Fruit fly (Drosophila melanogaster) whole organism, wandering third instar larva: ENCODE data around the gene CG18810.

Experiments
- Abd-B ChIP-seq: fragments of >200 bp; optimal IDR thresholded peaks from 2 replicates; lab custom pipeline; 2017; ENCODE audit warnings: missing biosample characterization, missing genetic modification characterization
- CG32264 ChIP-seq: fragments of 200-800 bp; sonication (Bioruptor generic); optimal IDR thresholded peaks from 2 replicates; lab custom pipeline; 2016; ENCODE audit warnings: missing biosample characterization, missing genetic modification characterization
- CG9705 ChIP-seq: fragments of 200-800 bp; sonication (Bioruptor generic); optimal IDR thresholded peaks from 2 replicates; lab custom pipeline; 2018; ENCODE audit warnings: missing biosample characterization, mild to moderate bottlenecking, missing genetic modification characterization
- CrebA ChIP-seq: fragments of 200-800 bp; sonication (Bioruptor generic); optimal IDR thresholded peaks from 2 replicates; lab custom pipeline; 2016; ENCODE audit warnings: missing biosample characterization, mild to moderate bottlenecking, missing genetic modification characterization, borderline replicate concordance
- Dfd ChIP-seq: fragments of >200 bp; optimal IDR thresholded peaks from 2 replicates; lab custom pipeline; 2017; ENCODE audit warnings: missing biosample characterization, missing genetic modification characterization
- Dif ChIP-seq: fragments of 200-275, 200-300 bp; sonication (Bioruptor generic); optimal IDR thresholded peaks from 2 replicates; lab custom pipeline; 2018; ENCODE audit warnings: missing biosample characterization, missing genetic modification characterization; ENCODE audit not compliant: partially characterized antibody
- GATAd ChIP-seq: sonication (Bioruptor generic); optimal IDR thresholded peaks from 2 replicates; lab custom pipeline; 2016; ENCODE audit warnings: missing biosample characterization, missing genetic modification characterization
- HLH106 ChIP-seq: fragments of 200-800 bp; optimal IDR thresholded peaks from 3 replicates; lab custom pipeline; 2019; ENCODE audit warnings: missing biosample characterization, mild to moderate bottlenecking, missing genetic modification characterization, moderate library complexity
- Hnf4 ChIP-seq: fragments of 200-800 bp; sonication (Bioruptor generic); optimal IDR thresholded peaks from 2 replicates; lab custom pipeline; 2016; ENCODE audit warnings: missing biosample characterization, mild to moderate bottlenecking, missing genetic modification characterization
- Hr78 ChIP-seq: fragments of >200 bp; optimal IDR thresholded peaks from 2 replicates; lab custom pipeline; 2017; ENCODE audit warnings: missing biosample characterization, missing genetic modification characterization
- Hr83 ChIP-seq: fragments of 200-300 bp; sonication (Bioruptor generic); optimal IDR thresholded peaks from 2 replicates; lab custom pipeline; 2016; ENCODE audit warnings: missing biosample characterization, mild to moderate bottlenecking, missing genetic modification characterization, moderate library complexity; ENCODE audit not compliant: poor library complexity, severe bottlenecking
- Jra ChIP-seq: sonication (Bioruptor generic); optimal IDR thresholded peaks from 2 replicates; lab custom pipeline; 2016; ENCODE audit warnings: missing biosample characterization, missing genetic modification characterization
- Mio ChIP-seq: sonication (Bioruptor generic); optimal IDR thresholded peaks from 2 replicates; lab custom pipeline; 2016; ENCODE audit warnings: missing biosample characterization, missing genetic modification characterization
- Myc ChIP-seq: fragments of >200 bp; optimal IDR thresholded peaks from 2 replicates; lab custom pipeline; 2017
- N ChIP-seq: fragments of >200 bp; optimal IDR thresholded peaks from 2 replicates; lab custom pipeline; 2018; ENCODE audit warnings: missing biosample characterization, missing external identifiers, missing genetic modification characterization
- OdsH ChIP-seq: fragments of 200-800 bp; sonication (Bioruptor generic); optimal IDR thresholded peaks from 2 replicates; lab custom pipeline; 2016; ENCODE audit warnings: missing biosample characterization, mild to moderate bottlenecking, missing genetic modification characterization
- Rel ChIP-seq, 2 experiments: fragments of 200-800 bp; sonication (Bioruptor generic) in 1 of 2; optimal IDR thresholded peaks; 2 replicates in 1 of 2; 3 replicates in 1 of 2; lab custom pipeline; 2016 to 2019; ENCODE audit warnings: mild to moderate bottlenecking in 2 of 2, missing biosample characterization in 2 of 2, missing genetic modification characterization in 2 of 2, moderate library complexity in 1 of 2
- Sp1 ChIP-seq: fragments of 200-800 bp; sonication (Bioruptor generic); optimal IDR thresholded peaks from 3 replicates; lab custom pipeline; 2019; ENCODE audit warnings: missing biosample characterization, mild to moderate bottlenecking, missing genetic modification characterization, moderate library complexity
- Vsx2 ChIP-seq: fragments of 200-300, 225-300 bp; sonication (Bioruptor generic); optimal IDR thresholded peaks from 2 replicates; lab custom pipeline; 2018; ENCODE audit warnings: missing biosample characterization, missing genetic modification characterization; ENCODE audit not compliant: partially characterized antibody
- br ChIP-seq: fragments of 200-800 bp; sonication (Bioruptor generic); optimal IDR thresholded peaks from 2 replicates; lab custom pipeline; 2016; ENCODE audit warnings: missing biosample characterization, missing genetic modification characterization
- brk ChIP-seq: fragments of 200-800 bp; sonication (Bioruptor generic); optimal IDR thresholded peaks from 2 replicates; lab custom pipeline; 2016; ENCODE audit warnings: missing biosample characterization, mild to moderate bottlenecking, missing genetic modification characterization
- dl ChIP-seq, 2 experiments: fragments of 175-275, 200-275 bp in 1 of 2; fragments of 200-275 bp in 1 of 2; sonication (Bioruptor generic); optimal IDR thresholded peaks; lab custom pipeline; 2018; ENCODE audit warnings: mild to moderate bottlenecking in 2 of 2, missing biosample characterization in 2 of 2, missing genetic modification characterization in 2 of 2, moderate library complexity in 2 of 2; ENCODE audit not compliant: partially characterized antibody in 2 of 2, insufficient read depth in 1 of 2
- dmrt93B ChIP-seq: fragments of 200-800 bp; sonication (Bioruptor generic); optimal IDR thresholded peaks from 2 replicates; lab custom pipeline; 2018; ENCODE audit warnings: missing biosample characterization, mild to moderate bottlenecking, missing genetic modification characterization
- dsf ChIP-seq: sonication (Bioruptor generic); optimal IDR thresholded peaks from 2 replicates; lab custom pipeline; 2016; ENCODE audit warnings: missing biosample characterization, missing genetic modification characterization, borderline replicate concordance
- ey ChIP-seq: fragments of 200-800 bp; sonication (Bioruptor generic); optimal IDR thresholded peaks from 2 replicates; lab custom pipeline; 2016; ENCODE audit warnings: missing biosample characterization, missing genetic modification characterization
- foxo ChIP-seq, 2 experiments: fragments of 200-800 bp; sonication (Bioruptor generic); optimal IDR thresholded peaks; 2 replicates in 1 of 2; 3 replicates in 1 of 2; lab custom pipeline; 2016 to 2017; ENCODE audit warnings: missing biosample characterization in 2 of 2, missing genetic modification characterization in 2 of 2
- fru ChIP-seq: fragments of 200-800 bp; sonication (Bioruptor generic); optimal IDR thresholded peaks from 3 replicates; lab custom pipeline; 2016; ENCODE audit warnings: missing biosample characterization, mild to moderate bottlenecking, missing genetic modification characterization
- h ChIP-seq: fragments of 200-800 bp; sonication (Bioruptor generic); optimal IDR thresholded peaks from 3 replicates; lab custom pipeline; 2016; ENCODE audit warnings: missing biosample characterization, mild to moderate bottlenecking, missing genetic modification characterization
- jim ChIP-seq: fragments of 175-275, 200-325 bp; sonication (Bioruptor generic); optimal IDR thresholded peaks from 2 replicates; lab custom pipeline; 2016; ENCODE audit warnings: missing biosample characterization, mild to moderate bottlenecking, missing genetic modification characterization
- lola ChIP-seq: fragments of >200 bp; optimal IDR thresholded peaks from 2 replicates; lab custom pipeline; 2017; ENCODE audit warnings: missing biosample characterization, missing genetic modification characterization
- pan ChIP-seq: fragments of >200 bp; optimal IDR thresholded peaks from 2 replicates; lab custom pipeline; 2017
- psq ChIP-seq: fragments of 200-800 bp; sonication (Bioruptor generic); optimal IDR thresholded peaks from 3 replicates; lab custom pipeline; 2017; ENCODE audit warnings: missing biosample characterization, mild to moderate bottlenecking, missing genetic modification characterization, moderate library complexity
- rgr ChIP-seq: fragments of 200-800 bp; sonication (Bioruptor generic); optimal IDR thresholded peaks from 3 replicates; lab custom pipeline; 2016; ENCODE audit warnings: missing biosample characterization, mild to moderate bottlenecking, missing genetic modification characterization
- sage ChIP-seq: fragments of 200-800 bp; sonication (Bioruptor generic); optimal IDR thresholded peaks from 2 replicates; lab custom pipeline; 2016; ENCODE audit warnings: missing biosample characterization, mild to moderate bottlenecking, missing genetic modification characterization
- sv ChIP-seq: fragments of 200-800 bp; sonication (Bioruptor generic); optimal IDR thresholded peaks from 3 replicates; lab custom pipeline; 2016; ENCODE audit warnings: missing biosample characterization, missing genetic modification characterization
- tai ChIP-seq: sonication (Bioruptor generic); optimal IDR thresholded peaks from 2 replicates; lab custom pipeline; 2016; ENCODE audit warnings: missing biosample characterization, missing genetic modification characterization
- usp ChIP-seq: fragments of >200 bp; optimal IDR thresholded peaks from 2 replicates; lab custom pipeline; 2017; ENCODE audit warnings: missing biosample characterization, missing genetic modification characterization
- woc ChIP-seq: sonication (Bioruptor generic); optimal IDR thresholded peaks from 2 replicates; lab custom pipeline; 2016; ENCODE audit warnings: missing biosample characterization, mild to moderate bottlenecking, missing genetic modification characterization

CG18810 gene

dm6 chr2L:20656110-20656509 is 7.4 kb downstream of the CG18810 start, which contains the start of the genes brun and CG2614:
Gene brun, minus strand, starts transcription at chr2L:20656178.
Gene CG2614, plus strand, starts transcription at chr2L:20656426.
- TF ChIP-seq sv (GFP tag; lab: Kevin White, UChicago): peak; percentile 74
- peak in 1 of 2 experiments; percentile 84 for TF ChIP-seq foxo (GFP tag; optimal IDR thresholded peaks at IDR 0.05; lab: Kevin White, UChicago)
- no peak for TF ChIP-seq dsf (GFP tag; lab: Kevin White, UChicago)
- TF ChIP-seq OdsH (GFP tag; lab: Kevin White, UChicago): peak; percentile 69
- peak; percentile 83 for TF ChIP-seq h (GFP tag; lab: Kevin White, UChicago)
- TF ChIP-seq Hnf4 (GFP tag; lab: Kevin White, UChicago): no peak
- TF ChIP-seq lola: no peak
- TF ChIP-seq Abd-B (GFP tag; lab: Kevin White, UChicago): no peak
- no peak for TF ChIP-seq Dif (GFP tag; lab: Kevin White, UChicago)
- TF ChIP-seq N (GFP tag; lab: Kevin White, UChicago): no peak
- TF ChIP-seq jim (GFP tag; lab: Kevin White, UChicago): no peak
- no peak for TF ChIP-seq dl (GFP tag; optimal IDR thresholded peaks at IDR 0.05; lab: Kevin White, UChicago; ENCODE audit: insufficient read depth in 1 of 2, partially characterized antibody in 2 of 2)
- no peak for TF ChIP-seq brk (GFP tag; lab: Kevin White, UChicago)
- TF ChIP-seq GATAd (GFP tag; lab: Kevin White, UChicago): peak; percentile 81
- no peak for TF ChIP-seq dmrt93B (GFP tag; lab: Kevin White, UChicago)
- TF ChIP-seq Sp1: no peak
- no peak for TF ChIP-seq Vsx2 (GFP tag; lab: Kevin White, UChicago)
- no peak for TF ChIP-seq CrebA
- TF ChIP-seq Mio (GFP tag; lab: Kevin White, UChicago): no peak
- TF ChIP-seq rgr: peak; percentile 81
- TF ChIP-seq Hr78: no peak
- no peak for TF ChIP-seq sage
- no peak for TF ChIP-seq tai
- no peak for TF ChIP-seq fru (GFP tag; lab: Kevin White, UChicago)
- no peak for TF ChIP-seq Rel (GFP tag; optimal IDR thresholded peaks at IDR 0.05; lab: Kevin White, UChicago)
- peak; percentile 37 for TF ChIP-seq Rel (tag; optimal IDR thresholded peaks at IDR 0.05; lab: Kevin White, UChicago)
- no peak for TF ChIP-seq usp
- TF ChIP-seq Hr83 (GFP tag; lab: Kevin White, UChicago): peak; percentile 47
- TF ChIP-seq ey (GFP tag; lab: Kevin White, UChicago): peak; percentile 77
- TF ChIP-seq br (GFP tag; lab: Kevin White, UChicago): no peak
- TF ChIP-seq psq (GFP tag; lab: Kevin White, UChicago): peak; percentile 64
- no peak for TF ChIP-seq Jra
- TF ChIP-seq woc (GFP tag; lab: Kevin White, UChicago): peak; percentile 89
- TF ChIP-seq Dfd (GFP tag; lab: Kevin White, UChicago): no peak
- TF ChIP-seq HLH106 (tag; lab: Kevin White, UChicago): peak; percentile 74
- TF ChIP-seq CG32264 (GFP tag; lab: Kevin White, UChicago): no peak
- TF ChIP-seq pan: no peak
- TF ChIP-seq Myc (lab: Kevin White, UChicago): peak; percentile 67
- TF ChIP-seq CG9705 (GFP tag; lab: Kevin White, UChicago): peak; percentile 50

DNA sequence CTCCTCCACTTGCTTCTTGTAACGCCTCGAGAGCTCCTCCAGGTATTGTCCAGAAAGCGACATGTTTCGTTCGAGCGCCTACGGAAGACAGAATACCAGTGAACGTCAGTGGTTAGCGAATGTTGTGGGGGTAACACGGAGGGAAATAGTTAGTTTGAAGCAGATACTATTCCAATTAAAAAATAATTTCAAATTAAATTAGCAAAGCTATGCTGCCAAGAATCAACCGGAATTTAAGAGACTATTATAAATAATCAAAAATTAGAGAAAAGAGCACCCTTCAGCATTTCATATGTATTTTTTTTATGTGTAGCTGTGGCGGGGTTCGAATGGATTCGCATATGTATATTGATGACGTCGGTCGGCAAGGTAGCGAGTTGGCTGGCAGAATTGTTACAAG is 12.4 kb downstream of the CG18810 start:
- no peak for TF ChIP-seq Hr83 (GFP tag; lab: Kevin White, UChicago)
- no peak for TF ChIP-seq rgr
- TF ChIP-seq CrebA: no peak
- TF ChIP-seq Mio (GFP tag; lab: Kevin White, UChicago): no peak
- no peak for TF ChIP-seq brk (GFP tag; lab: Kevin White, UChicago)
- TF ChIP-seq dmrt93B (GFP tag; lab: Kevin White, UChicago): no peak
- no peak for TF ChIP-seq CG32264 (GFP tag; lab: Kevin White, UChicago)
- no peak for TF ChIP-seq Dif (GFP tag; lab: Kevin White, UChicago)
- TF ChIP-seq OdsH (GFP tag; lab: Kevin White, UChicago): no peak
- no peak for TF ChIP-seq tai
- TF ChIP-seq Dfd (GFP tag; lab: Kevin White, UChicago): no peak
- TF ChIP-seq pan: no peak
- TF ChIP-seq sage: no peak
- TF ChIP-seq Myc (lab: Kevin White, UChicago): no peak
- TF ChIP-seq foxo (GFP tag; optimal IDR thresholded peaks at IDR 0.05; lab: Kevin White, UChicago): no peak
- TF ChIP-seq Rel (GFP tag; optimal IDR thresholded peaks at IDR 0.05; lab: Kevin White, UChicago): no peak
- TF ChIP-seq Rel (tag; optimal IDR thresholded peaks at IDR 0.05; lab: Kevin White, UChicago): no peak
- TF ChIP-seq jim (GFP tag; lab: Kevin White, UChicago): no peak
- no peak for TF ChIP-seq lola
- no peak for TF ChIP-seq N (GFP tag; lab: Kevin White, UChicago)
